Fruit fly (Drosophila melanogaster) whole organism, embryonic: Measurements from ENCODE around the gene Sidpn.

ENCODE experiments used
- Abd-B ChIP-seq: fragments of 200-800 bp; sonication (Bioruptor generic); optimal IDR thresholded peaks from 2 replicates; lab custom pipeline; 2018; ENCODE audit warnings: missing biosample characterization, mild to moderate bottlenecking, missing genetic modification characterization, moderate library complexity
- Blimp-1 ChIP-seq: fragments of 200-800 bp; sonication (Bioruptor generic); optimal IDR thresholded peaks from 3 replicates; lab custom pipeline; 2018; ENCODE audit warnings: missing biosample characterization, missing genetic modification characterization, mild to moderate bottlenecking, moderate library complexity, missing genetic modification reagents
- CG10366 ChIP-seq: fragments of 200-800 bp; sonication (Bioruptor generic); IDR thresholded peaks from 2 replicates; pipeline ENCODE4 v1.3.6; 2022; ENCODE audit warnings: missing biosample characterization, missing genetic modification characterization
- CG10979 ChIP-seq: fragments of 200-800 bp; sonication (Bioruptor generic); optimal IDR thresholded peaks from 2 replicates; lab custom pipeline; 2018; ENCODE audit warnings: missing biosample characterization, mild to moderate bottlenecking, missing genetic modification characterization, moderate library complexity
- CG11696 ChIP-seq: fragments of 200-800 bp; sonication (Bioruptor generic); IDR thresholded peaks from 2 replicates; pipeline ENCODE4 v1.3.6; 2022; ENCODE audit warnings: missing biosample characterization, missing genetic modification characterization
- CG12391 ChIP-seq: fragments of 200-800 bp; sonication (Bioruptor generic); optimal IDR thresholded peaks from 3 replicates; lab custom pipeline; 2018; ENCODE audit warnings: missing biosample characterization, mild to moderate bottlenecking, missing genetic modification characterization, moderate library complexity
- CG14441 ChIP-seq: fragments of 200-800 bp; sonication (Bioruptor generic); IDR thresholded peaks from 2 replicates; pipeline ENCODE4 v1.3.6; 2022; ENCODE audit warnings: missing biosample characterization, missing genetic modification characterization
- CG14667 ChIP-seq: fragments of 200-800 bp; sonication (Bioruptor generic); IDR thresholded peaks from 2 replicates; pipeline ENCODE4 v1.3.6; 2022; ENCODE audit warnings: missing biosample characterization, missing genetic modification characterization
- CG15601 ChIP-seq: fragments of 200-800 bp; sonication (Bioruptor generic); optimal IDR thresholded peaks from 3 replicates; lab custom pipeline; 2019; ENCODE audit warnings: missing biosample characterization, mild to moderate bottlenecking, missing genetic modification characterization, moderate library complexity
- CG17359 ChIP-seq: fragments of 200-800 bp; sonication (Bioruptor generic); optimal IDR thresholded peaks from 3 replicates; lab custom pipeline; 2018; ENCODE audit warnings: missing biosample characterization, mild to moderate bottlenecking, missing genetic modification characterization, moderate library complexity
- CG18599 ChIP-seq: fragments of 200-800 bp; sonication (Bioruptor generic); optimal IDR thresholded peaks from 3 replicates; lab custom pipeline; 2017; ENCODE audit warnings: missing biosample characterization, missing genetic modification characterization, mild to moderate bottlenecking, moderate library complexity, missing genetic modification reagents
- CG18619 ChIP-seq: fragments of 200-800 bp; sonication (Bioruptor generic); optimal IDR thresholded peaks from 3 replicates; lab custom pipeline; 2017; ENCODE audit warnings: missing biosample characterization, mild to moderate bottlenecking, missing genetic modification characterization
- CG3838 ChIP-seq: fragments of 200-800 bp; sonication (Bioruptor generic); optimal IDR thresholded peaks from 3 replicates; lab custom pipeline; 2016; ENCODE audit warnings: missing biosample characterization, missing genetic modification characterization
- CG4360 ChIP-seq: fragments of 200-800 bp; sonication (Bioruptor generic); IDR thresholded peaks from 2 replicates; pipeline ENCODE4 v1.3.6; 2022; ENCODE audit warnings: missing biosample characterization, missing genetic modification characterization
- CG5180 ChIP-seq: fragments of 200-800 bp; sonication (Bioruptor generic); optimal IDR thresholded peaks from 3 replicates; lab custom pipeline; 2017; ENCODE audit warnings: missing biosample characterization, missing genetic modification characterization, mild to moderate bottlenecking, moderate library complexity, missing genetic modification reagents
- CG7786 ChIP-seq: fragments of 200-800 bp; sonication (Bioruptor generic); optimal IDR thresholded peaks from 2 replicates; lab custom pipeline; 2016; ENCODE audit warnings: missing biosample characterization, missing genetic modification characterization
- CoRest ChIP-seq: fragments of 200-800 bp; sonication (Bioruptor generic); optimal IDR thresholded peaks from 3 replicates; lab custom pipeline; 2018; ENCODE audit warnings: missing biosample characterization, mild to moderate bottlenecking, missing genetic modification characterization, moderate library complexity
- Deaf1 ChIP-seq: fragments of 200-800 bp; optimal IDR thresholded peaks from 3 replicates; lab custom pipeline; 2019; ENCODE audit warnings: missing biosample characterization, mild to moderate bottlenecking, missing genetic modification characterization, moderate library complexity
- HLH54F ChIP-seq: fragments of 200-800 bp; sonication (Bioruptor generic); optimal IDR thresholded peaks from 3 replicates; lab custom pipeline; 2016; ENCODE audit warnings: missing biosample characterization, missing genetic modification characterization
- HmgZ ChIP-seq: fragments of 200-800 bp; sonication (Bioruptor generic); optimal IDR thresholded peaks from 2 replicates; lab custom pipeline; 2018; ENCODE audit warnings: missing biosample characterization, mild to moderate bottlenecking, missing genetic modification characterization
- Hmr ChIP-seq: fragments of 200-800 bp; sonication (Bioruptor generic); optimal IDR thresholded peaks from 3 replicates; lab custom pipeline; 2017; ENCODE audit warnings: mild to moderate bottlenecking, missing biosample characterization, missing genetic modification reagents, missing genetic modification characterization
- Lpt ChIP-seq: fragments of >200 bp; optimal IDR thresholded peaks from 2 replicates; lab custom pipeline; 2018; ENCODE audit warnings: missing biosample characterization, missing genetic modification characterization
- NFAT ChIP-seq: fragments of 200-800 bp; sonication (Bioruptor generic); IDR thresholded peaks from 2 replicates; pipeline ENCODE4 v1.3.6; 2022; ENCODE audit warnings: missing biosample characterization, missing genetic modification characterization
- Neu2 ChIP-seq: fragments of 200-800 bp; sonication (Bioruptor generic); optimal IDR thresholded peaks from 3 replicates; lab custom pipeline; 2016; ENCODE audit warnings: missing biosample characterization, missing genetic modification characterization, borderline replicate concordance
- Ptx1 ChIP-seq: fragments of 200-800 bp; sonication (Bioruptor generic); IDR thresholded peaks from 2 replicates; pipeline ENCODE4 v1.3.6; 2022; ENCODE audit warnings: missing biosample characterization, missing genetic modification characterization
- Rx ChIP-seq: fragments of 200-800 bp; sonication (Bioruptor generic); IDR thresholded peaks from 2 replicates; pipeline ENCODE4 v1.3.6; 2022; ENCODE audit warnings: missing biosample characterization, missing genetic modification characterization
- Taf1 ChIP-seq: fragments of 200-800 bp; sonication (Bioruptor generic); IDR thresholded peaks from 2 replicates; pipeline ENCODE4 v1.3.6; 2022; ENCODE audit warnings: missing biosample characterization, missing genetic modification characterization
- Xrp1 ChIP-seq: fragments of 200-800 bp; sonication (Bioruptor generic); IDR thresholded peaks from 2 replicates; pipeline ENCODE4 v1.3.6; 2022; ENCODE audit warnings: missing biosample characterization, missing genetic modification characterization
- aop ChIP-seq: fragments of 200-800 bp; sonication (Bioruptor generic); IDR thresholded peaks from 2 replicates; pipeline ENCODE4 v1.3.6; 2022; ENCODE audit warnings: missing biosample characterization, missing genetic modification characterization
- chm ChIP-seq: fragments of 200-800 bp; sonication (Bioruptor generic); IDR thresholded peaks from 2 replicates; pipeline ENCODE4 v1.3.6; 2022; ENCODE audit warnings: missing biosample characterization, missing genetic modification characterization
- dmrt11E ChIP-seq: fragments of 200-800 bp; sonication (Bioruptor generic); optimal IDR thresholded peaks from 3 replicates; lab custom pipeline; 2018; ENCODE audit warnings: missing biosample characterization, mild to moderate bottlenecking, missing genetic modification characterization, moderate library complexity
- en ChIP-seq: fragments of 200-800 bp; sonication (Bioruptor generic); optimal IDR thresholded peaks from 2 replicates; lab custom pipeline; 2016; ENCODE audit warnings: missing biosample characterization, missing genetic modification characterization
- ftz-f1 ChIP-seq: fragments of 200-800 bp; sonication (Bioruptor generic); optimal IDR thresholded peaks from 2 replicates; lab custom pipeline; 2016; ENCODE audit warnings: missing biosample characterization, missing genetic modification characterization
- gt ChIP-seq: fragments of 200-800 bp; sonication (Bioruptor generic); IDR thresholded peaks from 2 replicates; pipeline ENCODE4 v1.3.6; 2022; ENCODE audit warnings: missing biosample characterization, missing genetic modification characterization
- inv ChIP-seq: fragments of 200-800 bp; sonication (Bioruptor generic); IDR thresholded peaks from 2 replicates; pipeline ENCODE4 v1.3.6; 2022; ENCODE audit warnings: missing biosample characterization, missing genetic modification characterization; ENCODE audit not compliant: partially characterized antibody
- klu ChIP-seq: fragments of 200-800 bp; sonication (Bioruptor generic); IDR thresholded peaks from 2 replicates; pipeline ENCODE4 v1.3.6; 2022; ENCODE audit warnings: missing biosample characterization, missing genetic modification characterization
- lbe ChIP-seq: fragments of 200-800 bp; sonication (Bioruptor generic); optimal IDR thresholded peaks from 2 replicates; lab custom pipeline; 2016; ENCODE audit warnings: missing biosample characterization, mild to moderate bottlenecking, missing genetic modification characterization
- mld ChIP-seq: fragments of 200-800 bp; sonication (Bioruptor generic); IDR thresholded peaks from 3 replicates; pipeline ENCODE4 v1.3.6; 2022; ENCODE audit warnings: missing biosample characterization, missing genetic modification characterization; ENCODE audit not compliant: partially characterized antibody
- nerfin-1 ChIP-seq: fragments of 200-800 bp; sonication (Bioruptor generic); optimal IDR thresholded peaks from 3 replicates; lab custom pipeline; 2019; ENCODE audit warnings: missing biosample characterization, mild to moderate bottlenecking, missing genetic modification characterization, moderate library complexity
- oc ChIP-seq: fragments of 200-800 bp; sonication (Bioruptor generic); optimal IDR thresholded peaks from 2 replicates; lab custom pipeline; 2018; ENCODE audit warnings: missing biosample characterization, mild to moderate bottlenecking, missing genetic modification characterization, moderate library complexity
- p53 ChIP-seq: fragments of 200-800 bp; sonication (Bioruptor generic); optimal IDR thresholded peaks from 2 replicates; lab custom pipeline; 2016; ENCODE audit warnings: missing biosample characterization, missing genetic modification characterization
- ro ChIP-seq: fragments of 200-800 bp; sonication (Bioruptor generic); IDR thresholded peaks from 2 replicates; pipeline ENCODE4 v1.3.6; 2022; ENCODE audit warnings: missing biosample characterization, missing genetic modification characterization
- sc ChIP-seq, 3 experiments: fragments of >200 bp in 2 of 3; fragments of 200-800 bp in 1 of 3; sonication (Bioruptor generic) in 1 of 3; optimal IDR thresholded peaks; 2 replicates in 2 of 3; 3 replicates in 1 of 3; lab custom pipeline; 2017; ENCODE audit warnings: mild to moderate bottlenecking in 1 of 3, missing biosample characterization in 1 of 3, missing genetic modification characterization in 1 of 3, missing genetic modification reagents in 1 of 3
- sisA ChIP-seq: fragments of 200-800 bp; sonication (Bioruptor generic); IDR thresholded peaks from 2 replicates; pipeline ENCODE4 v1.3.6; 2022; ENCODE audit warnings: missing biosample characterization, missing genetic modification characterization
- sna ChIP-seq: fragments of 200-800 bp; sonication (Bioruptor generic); IDR thresholded peaks from 2 replicates; pipeline ENCODE4 v1.3.6; 2022; ENCODE audit warnings: missing biosample characterization, missing genetic modification characterization; ENCODE audit not compliant: partially characterized antibody
- tio ChIP-seq: fragments of 200-800 bp; sonication (Bioruptor generic); optimal IDR thresholded peaks from 2 replicates; lab custom pipeline; 2017; ENCODE audit warnings: missing biosample characterization, missing genetic modification characterization, inconsistent platforms
- wdn ChIP-seq: fragments of 200-800 bp; sonication (Bioruptor generic); IDR thresholded peaks from 2 replicates; pipeline ENCODE4 v1.3.6; 2022; ENCODE audit warnings: missing biosample characterization, missing genetic modification characterization
- wek ChIP-seq: fragments of 200-800 bp; sonication (Bioruptor generic); optimal IDR thresholded peaks from 3 replicates; lab custom pipeline; 2018; ENCODE audit warnings: missing biosample characterization, mild to moderate bottlenecking, missing genetic modification characterization, moderate library complexity

The Sidpn gene

DNA sequence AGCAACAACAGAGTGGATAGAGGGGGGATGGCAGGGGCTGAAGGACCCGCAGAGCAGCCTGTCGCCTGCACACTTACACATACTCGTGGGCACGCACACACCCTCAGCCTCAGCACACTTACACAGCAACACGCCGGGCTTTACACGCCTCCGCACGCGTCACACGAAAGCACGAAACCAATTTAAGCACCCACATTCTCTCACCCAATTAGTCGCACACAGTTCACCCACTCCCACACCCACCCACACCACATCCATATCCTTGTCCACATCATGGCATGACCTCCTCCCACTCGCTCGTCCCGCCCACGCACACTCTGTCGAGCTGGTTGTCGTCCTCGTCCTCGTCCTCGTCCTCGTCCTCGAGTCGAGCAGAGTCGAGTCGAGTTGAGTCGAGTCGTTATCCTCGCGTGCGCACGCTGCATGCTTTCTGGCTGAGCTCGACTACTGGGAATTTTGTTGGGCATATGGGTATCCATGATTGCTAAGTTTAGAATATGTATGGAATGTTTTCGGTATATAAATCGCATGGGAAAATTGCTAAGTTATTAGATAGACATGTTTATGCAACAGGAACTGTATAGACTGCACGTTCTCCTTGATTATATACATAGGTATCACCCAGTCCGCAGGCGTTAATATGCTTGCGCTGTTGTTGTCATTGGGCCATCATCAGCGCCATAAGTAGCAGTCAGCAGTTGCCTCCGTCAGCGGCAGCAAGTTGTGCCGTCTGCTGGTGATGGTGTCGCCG, 15.4 kb upstream of the Sidpn start (continued):
- TF ChIP-seq CG3838 (no peak), CG10366 (GFP tag; lab: Robert Waterston, UW) (peak; percentile 88), Blimp-1 (GFP tag; lab: Kevin White, UChicago) (peak; percentile 67), HLH54F (peak; percentile 79), lbe (GFP tag; lab: Kevin White, UChicago) (no peak), gt (0 out of 2 replicates have a peak, but pooled peaks have one; percentile 36), Deaf1 (tag; lab: Kevin White, UChicago) (peak; percentile 81), Lpt (no peak), sisA (GFP tag; lab: Robert Waterston, UW) (peak; percentile 87), Rx (GFP tag; lab: Robert Waterston, UW) (peak; percentile 80), CG7786 (GFP tag; lab: Kevin White, UChicago) (peak; percentile 85), en (GFP tag; lab: Kevin White, UChicago) (no peak), mld (GFP tag; lab: Robert Waterston, UW) (no peak), Hmr (GFP tag; lab: Kevin White, UChicago) (peak; percentile 93), CG5180 (peak; percentile 65), ro (peak; percentile 60; the same call in 1 of the 2 replicates), nerfin-1 (tag; lab: Kevin White, UChicago) (peak; percentile 34), tio (GFP tag; lab: Kevin White, UChicago) (peak; percentile 66), NFAT (peak; percentile 69), wek (GFP tag; lab: Kevin White, UChicago) (peak; percentile 23), chm (GFP tag; lab: Robert Waterston, UW) (peak; percentile 79), klu (GFP tag; lab: Robert Waterston, UW) (peak; percentile 66), CG12391 (tag; lab: Kevin White, UChicago) (peak; percentile 81), CG4360 (GFP tag; lab: Robert Waterston, UW) (peak; percentile 36; the same call in 1 of the 2 replicates), Abd-B (GFP tag; lab: Kevin White, UChicago) (peak; percentile 68), aop (GFP tag; lab: Robert Waterston, UW) (no peak), ftz-f1 (no peak), CoRest (tag; lab: Kevin White, UChicago) (peak; percentile 84), CG11696 (GFP tag; lab: Robert Waterston, UW) (0 out of 2 replicates have a peak, but pooled peaks have one; percentile 32), p53 (GFP tag; lab: Kevin White, UChicago) (peak; percentile 12), Xrp1 (peak; percentile 84), Ptx1 (GFP tag; lab: Robert Waterston, UW) (peak; percentile 91), CG14667 (GFP tag; lab: Robert Waterston, UW) (peak; percentile 69), inv (GFP tag; lab: Robert Waterston, UW) (no peak), CG18619 (peak; percentile 75), CG14441 (GFP tag; lab: Robert Waterston, UW) (peak; percentile 82), sna (GFP tag; lab: Robert Waterston, UW) (no peak), oc (peak; percentile 57), HmgZ (peak; percentile 68), Neu2 (no peak), sc (optimal IDR thresholded peaks at IDR 0.05; lab: Kevin White, UChicago) (no peak), sc (GFP tag; optimal IDR thresholded peaks at IDR 0.05; lab: Kevin White, UChicago) (peak; percentile 59), Taf1 (peak; percentile 71), CG18599 (GFP tag; lab: Kevin White, UChicago) (peak; percentile 96), CG17359 (tag; lab: Kevin White, UChicago) (peak; percentile 82), wdn (GFP tag; lab: Robert Waterston, UW) (0 out of 2 replicates have a peak, but pooled peaks have one; percentile 43), dmrt11E (tag; lab: Kevin White, UChicago) (peak; percentile 30), CG15601 (tag; lab: Kevin White, UChicago) (peak; percentile 69), CG10979 (peak; percentile 75)
